Worm (Caenorhabditis elegans) whole organism, midembryonic: ENCODE data around the gene tif-1A.

Experiments used
- flt-1 ChIP-seq: fragments of 200-800 bp; sonication (Bioruptor generic); IDR thresholded peaks from 2 replicates; pipeline ENCODE4 v1.3.6; 2022; ENCODE audit warnings: missing genetic modification characterization, missing compliant biosample characterization
- ref-1 ChIP-seq: fragments of 200-800 bp; sonication (Bioruptor generic); conservative IDR thresholded peaks from 2 replicates; pipeline ENCODE4 v1.3.6; 2022; ENCODE audit warnings: missing genetic modification reagents, missing genetic modification characterization, missing compliant biosample characterization
- ztf-23 ChIP-seq: fragments of 200-800 bp; sonication (Bioruptor generic); IDR thresholded peaks from 2 replicates; pipeline ENCODE4 v1.3.6; 2022; ENCODE audit warnings: missing genetic modification reagents, missing genetic modification characterization, missing compliant biosample characterization

DNA sequence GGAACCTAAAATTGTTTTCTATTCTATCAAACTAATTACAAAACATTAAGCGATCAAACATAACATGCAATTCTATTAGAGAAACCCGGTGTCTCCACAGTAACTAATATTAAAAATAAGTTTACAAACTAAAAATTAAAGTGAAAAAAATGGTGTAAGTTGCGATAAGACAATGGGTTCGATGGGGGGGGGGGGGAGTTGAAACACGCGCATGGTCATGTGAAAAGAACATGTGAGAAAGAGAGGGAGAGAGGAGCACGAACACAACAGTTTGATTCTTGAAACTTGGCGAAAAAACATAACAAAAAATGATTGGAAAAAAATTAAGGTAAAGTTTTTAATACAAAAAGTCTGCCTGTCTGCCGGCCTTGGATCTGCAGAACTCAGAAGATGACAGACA lies 26.9 kb downstream of the tif-1A start:
- TF ChIP-seq flt-1 (GFP tag; lab: Robert Waterston, UW) (no peak), ref-1 (no peak), ztf-23 (GFP tag; lab: Robert Waterston, UW) (no peak)
